Fruit fly (Drosophila melanogaster): ENCODE results near the gene gpp.

The gpp gene

dm6 chr3R:6399289-6399688, 7.4 kb upstream of the gpp start:
- peak; percentile 40 for TF ChIP-seq Sp1 (GFP tag; optimal IDR thresholded peaks at IDR 0.05)
- TF ChIP-seq CrebA (GFP tag; optimal IDR thresholded peaks at IDR 0.05; ENCODE audit: borderline replicate concordance), result peak; percentile 37
- TF ChIP-seq Dfd (GFP tag; optimal IDR thresholded peaks at IDR 0.05), result no peak

dm6 chr3R:6399752-6400151, 6.9 kb upstream of the gpp start:
- TF ChIP-seq pan (optimal IDR thresholded peaks at IDR 0.05), result no peak

dm6 chr3R:6400710-6401521, 5.7 kb upstream of the gpp start:
- TF ChIP-seq Jra (GFP tag; optimal IDR thresholded peaks at IDR 0.05) (peak; percentile 74), Dfd (GFP tag; optimal IDR thresholded peaks at IDR 0.05) (no peak), h (GFP tag; optimal IDR thresholded peaks at IDR 0.05) (peak; percentile 19), CrebA (GFP tag; optimal IDR thresholded peaks at IDR 0.05; ENCODE audit: borderline replicate concordance) (no peak), br (GFP tag; optimal IDR thresholded peaks at IDR 0.05) (no peak), dl (GFP tag; optimal IDR thresholded peaks at IDR 0.05; ENCODE audit: insufficient read depth in 1 of 2, partially characterized antibody in 2 of 2) (no peak), HLH106 (tag; optimal IDR thresholded peaks at IDR 0.05) (no peak), Rel (GFP tag; optimal IDR thresholded peaks at IDR 0.05) (no peak), Rel (tag; optimal IDR thresholded peaks at IDR 0.05) (peak; percentile 47), ey (GFP tag; optimal IDR thresholded peaks at IDR 0.05) (no peak), sage (GFP tag; optimal IDR thresholded peaks at IDR 0.05) (no peak), jim (GFP tag; optimal IDR thresholded peaks at IDR 0.05) (no peak), dsf (GFP tag; optimal IDR thresholded peaks at IDR 0.05; ENCODE audit: borderline replicate concordance) (no peak), sv (GFP tag; optimal IDR thresholded peaks at IDR 0.05) (no peak), Vsx2 (GFP tag; optimal IDR thresholded peaks at IDR 0.05; ENCODE audit: partially characterized antibody) (no peak), N (GFP tag; optimal IDR thresholded peaks at IDR 0.05) (no peak), woc (GFP tag; optimal IDR thresholded peaks at IDR 0.05) (no peak), Hr83 (GFP tag; optimal IDR thresholded peaks at IDR 0.05; ENCODE audit: poor library complexity, severe bottlenecking) (no peak), Dif (GFP tag; optimal IDR thresholded peaks at IDR 0.05; ENCODE audit: partially characterized antibody) (no peak), lola (GFP tag; optimal IDR thresholded peaks at IDR 0.05) (no peak), rgr (GFP tag; optimal IDR thresholded peaks at IDR 0.05) (no peak), CG9705 (GFP tag; optimal IDR thresholded peaks at IDR 0.05) (peak; percentile 6), Hnf4 (GFP tag; optimal IDR thresholded peaks at IDR 0.05) (peak; percentile 22), tai (GFP tag; optimal IDR thresholded peaks at IDR 0.05) (peak; percentile 53), psq (GFP tag; optimal IDR thresholded peaks at IDR 0.05) (peak; percentile 42), Myc (optimal IDR thresholded peaks at IDR 0.05) (no peak), OdsH (GFP tag; optimal IDR thresholded peaks at IDR 0.05) (no peak), fru (GFP tag; optimal IDR thresholded peaks at IDR 0.05) (no peak), Hr78 (GFP tag; optimal IDR thresholded peaks at IDR 0.05) (no peak), GATAd (GFP tag; optimal IDR thresholded peaks at IDR 0.05) (no peak), Mio (GFP tag; optimal IDR thresholded peaks at IDR 0.05) (no peak), dmrt93B (GFP tag; optimal IDR thresholded peaks at IDR 0.05) (no peak), pan (optimal IDR thresholded peaks at IDR 0.05) (no peak), foxo (GFP tag; optimal IDR thresholded peaks at IDR 0.05) (no peak), CG32264 (GFP tag; optimal IDR thresholded peaks at IDR 0.05) (no peak), Sp1 (GFP tag; optimal IDR thresholded peaks at IDR 0.05) (peak; percentile 6), usp (GFP tag; optimal IDR thresholded peaks at IDR 0.05) (no peak), Abd-B (GFP tag; optimal IDR thresholded peaks at IDR 0.05) (no peak), brk (GFP tag; optimal IDR thresholded peaks at IDR 0.05) (no peak)

Data from whole organism, wandering third instar larva.